Fruit fly (Drosophila melanogaster) whole organism, embryonic: ENCODE data around the gene Sema5c.

ENCODE experiments used
- CG11456 ChIP-seq: fragments of 200-800 bp; sonication (Bioruptor generic); IDR thresholded peaks from 3 replicates; pipeline ENCODE4 v1.3.6; 2022; ENCODE audit warnings: missing biosample characterization, missing genetic modification characterization
- CG12744 ChIP-seq: fragments of 200-800 bp; sonication (Bioruptor generic); optimal IDR thresholded peaks from 2 replicates; lab custom pipeline; 2016; ENCODE audit warnings: missing biosample characterization, missing genetic modification characterization
- CG14860 ChIP-seq: fragments of 200-800 bp; sonication (Bioruptor generic); IDR thresholded peaks from 3 replicates; pipeline ENCODE4 v1.3.6; 2022; ENCODE audit warnings: missing biosample characterization, missing genetic modification characterization; ENCODE audit not compliant: partially characterized antibody
- CG1603 ChIP-seq: fragments of 200-800 bp; sonication (Bioruptor generic); optimal IDR thresholded peaks from 2 replicates; lab custom pipeline; 2019; ENCODE audit warnings: missing biosample characterization, mild to moderate bottlenecking, missing genetic modification characterization, moderate library complexity
- CG17328 ChIP-seq: fragments of 200-800 bp; sonication (Bioruptor generic); IDR thresholded peaks from 2 replicates; pipeline ENCODE4 v1.3.6; 2022; ENCODE audit warnings: missing biosample characterization, missing genetic modification characterization
- CG18599 ChIP-seq: fragments of 200-800 bp; sonication (Bioruptor generic); optimal IDR thresholded peaks from 3 replicates; lab custom pipeline; 2017; ENCODE audit warnings: missing biosample characterization, missing genetic modification characterization, mild to moderate bottlenecking, moderate library complexity, missing genetic modification reagents
- CG18764 ChIP-seq: fragments of 200-800 bp; sonication (Bioruptor generic); optimal IDR thresholded peaks from 3 replicates; lab custom pipeline; 2016; ENCODE audit warnings: missing biosample characterization, missing genetic modification characterization
- CG2120 ChIP-seq: fragments of 200-800 bp; sonication (Bioruptor generic); optimal IDR thresholded peaks from 3 replicates; lab custom pipeline; 2016; ENCODE audit warnings: missing biosample characterization, missing genetic modification characterization
- CG30020 ChIP-seq: fragments of 200-800 bp; optimal IDR thresholded peaks from 2 replicates; lab custom pipeline; 2019; ENCODE audit warnings: missing biosample characterization, mild to moderate bottlenecking, missing genetic modification characterization, moderate library complexity
- CG31224 ChIP-seq: fragments of 200-800 bp; sonication (Bioruptor generic); IDR thresholded peaks from 2 replicates; pipeline ENCODE4 v1.3.6; 2022; ENCODE audit warnings: missing biosample characterization, missing genetic modification characterization
- CG31441 ChIP-seq: fragments of 200-800 bp; sonication (Bioruptor generic); IDR thresholded peaks from 2 replicates; pipeline ENCODE4 v1.3.6; 2022; ENCODE audit warnings: missing biosample characterization, missing genetic modification characterization
- CG32532 ChIP-seq: fragments of 200-800 bp; sonication (Bioruptor generic); IDR thresholded peaks from 2 replicates; pipeline ENCODE4 v1.3.6; 2022; ENCODE audit warnings: missing biosample characterization, missing genetic modification characterization
- CG33557 ChIP-seq: fragments of 200-800 bp; sonication (Bioruptor generic); optimal IDR thresholded peaks from 2 replicates; lab custom pipeline; 2019; ENCODE audit warnings: missing biosample characterization, mild to moderate bottlenecking, missing genetic modification characterization, moderate library complexity
- CG4404 ChIP-seq: fragments of 200-800 bp; sonication (Bioruptor generic); IDR thresholded peaks from 2 replicates; pipeline ENCODE4 v1.3.6; 2022; ENCODE audit warnings: missing biosample characterization, missing genetic modification characterization
- CG9609 ChIP-seq: fragments of 200-800 bp; sonication (Bioruptor generic); optimal IDR thresholded peaks from 3 replicates; lab custom pipeline; 2016; ENCODE audit warnings: missing biosample characterization, missing genetic modification characterization
- CG9932 ChIP-seq: fragments of 200-800 bp; sonication (Bioruptor generic); IDR thresholded peaks from 2 replicates; pipeline ENCODE4 v1.3.6; 2022; ENCODE audit warnings: missing biosample characterization, missing genetic modification characterization
- Camta ChIP-seq: fragments of 200-800 bp; sonication (Bioruptor generic); optimal IDR thresholded peaks from 2 replicates; lab custom pipeline; 2016; ENCODE audit warnings: missing biosample characterization, missing genetic modification characterization
- CkIIα-i1 ChIP-seq: fragments of 200-800 bp; sonication (Bioruptor generic); IDR thresholded peaks from 2 replicates; pipeline ENCODE4 v1.3.6; 2022; ENCODE audit warnings: missing biosample characterization, missing genetic modification characterization
- D ChIP-seq, 2 experiments: fragments of 200-800 bp in 1 of 2; fragments of >200 bp in 1 of 2; sonication (Bioruptor generic) in 1 of 2; optimal IDR thresholded peaks; 2 replicates in 1 of 2; 3 replicates in 1 of 2; lab custom pipeline; 2017; ENCODE audit warnings: mild to moderate bottlenecking in 1 of 2, missing biosample characterization in 1 of 2, missing genetic modification characterization in 1 of 2, missing genetic modification reagents in 1 of 2
- Deaf1 ChIP-seq: fragments of 200-800 bp; optimal IDR thresholded peaks from 3 replicates; lab custom pipeline; 2019; ENCODE audit warnings: missing biosample characterization, mild to moderate bottlenecking, missing genetic modification characterization, moderate library complexity
- Dek ChIP-seq: fragments of 200-800 bp; sonication (Bioruptor generic); optimal IDR thresholded peaks from 3 replicates; lab custom pipeline; 2019; ENCODE audit warnings: missing biosample characterization, mild to moderate bottlenecking, missing genetic modification characterization, moderate library complexity
- Fer1 ChIP-seq: fragments of 200-800 bp; sonication (Bioruptor generic); optimal IDR thresholded peaks from 2 replicates; lab custom pipeline; 2017; ENCODE audit warnings: missing biosample characterization, mild to moderate bottlenecking, missing genetic modification characterization
- Kr ChIP-seq: fragments of 200-800 bp; sonication (Bioruptor generic); optimal IDR thresholded peaks from 2 replicates; lab custom pipeline; 2017; ENCODE audit warnings: missing biosample characterization, mild to moderate bottlenecking, missing genetic modification characterization
- MESR4 ChIP-seq: fragments of 200-800 bp; sonication (Bioruptor generic); optimal IDR thresholded peaks from 2 replicates; lab custom pipeline; 2018; ENCODE audit warnings: missing biosample characterization, mild to moderate bottlenecking, missing genetic modification characterization, moderate library complexity
- NFAT ChIP-seq: fragments of 200-800 bp; sonication (Bioruptor generic); IDR thresholded peaks from 2 replicates; pipeline ENCODE4 v1.3.6; 2022; ENCODE audit warnings: missing biosample characterization, missing genetic modification characterization
- Nf-YB ChIP-seq: fragments of 200-800 bp; sonication (Bioruptor generic); optimal IDR thresholded peaks from 3 replicates; lab custom pipeline; 2019; ENCODE audit warnings: missing biosample characterization, mild to moderate bottlenecking, missing genetic modification characterization, moderate library complexity
- Oaz ChIP-seq: fragments of 200-800 bp; sonication (Bioruptor generic); IDR thresholded peaks from 2 replicates; pipeline ENCODE4 v1.3.6; 2022; ENCODE audit warnings: missing biosample characterization, missing genetic modification characterization
- Side ChIP-seq: fragments of 200-800 bp; sonication (Bioruptor generic); optimal IDR thresholded peaks from 2 replicates; lab custom pipeline; 2016; ENCODE audit warnings: missing biosample characterization, missing genetic modification characterization
- bbx ChIP-seq: fragments of 200-800 bp; sonication (Bioruptor generic); IDR thresholded peaks from 2 replicates; pipeline ENCODE4 v1.3.6; 2022; ENCODE audit warnings: missing biosample characterization, missing genetic modification characterization; ENCODE audit not compliant: partially characterized antibody
- bigmax ChIP-seq: fragments of 200-800 bp; sonication (Bioruptor generic); optimal IDR thresholded peaks from 2 replicates; lab custom pipeline; 2018; ENCODE audit warnings: missing biosample characterization, mild to moderate bottlenecking, missing genetic modification characterization
- bowl ChIP-seq: fragments of 200-800 bp; sonication (Bioruptor generic); IDR thresholded peaks from 2 replicates; pipeline ENCODE4 v1.3.6; 2022; ENCODE audit warnings: missing biosample characterization, missing genetic modification characterization
- ci ChIP-seq: fragments of 200-800 bp; sonication (Bioruptor generic); IDR thresholded peaks from 3 replicates; pipeline ENCODE4 v1.3.6; 2022; ENCODE audit warnings: missing biosample characterization, missing genetic modification characterization
- crc ChIP-seq: fragments of 200-800 bp; sonication (Bioruptor generic); optimal IDR thresholded peaks from 2 replicates; lab custom pipeline; 2016; ENCODE audit warnings: missing biosample characterization, missing genetic modification characterization
- cwo ChIP-seq: fragments of 200-800 bp; sonication (Bioruptor generic); optimal IDR thresholded peaks from 3 replicates; lab custom pipeline; 2017; ENCODE audit warnings: missing biosample characterization, missing genetic modification characterization, mild to moderate bottlenecking, moderate library complexity, missing genetic modification reagents
- dmrt11E ChIP-seq: fragments of 200-800 bp; sonication (Bioruptor generic); optimal IDR thresholded peaks from 3 replicates; lab custom pipeline; 2018; ENCODE audit warnings: missing biosample characterization, mild to moderate bottlenecking, missing genetic modification characterization, moderate library complexity
- dpn ChIP-seq, 2 experiments: fragments of 200-800 bp; sonication (Bioruptor generic); optimal IDR thresholded peaks; 3 replicates each; lab custom pipeline; 2016; ENCODE audit warnings: missing biosample characterization in 2 of 2, missing genetic modification characterization in 2 of 2
- emc ChIP-seq: fragments of 200-800 bp; sonication (Bioruptor generic); optimal IDR thresholded peaks from 2 replicates; lab custom pipeline; 2016; ENCODE audit warnings: missing biosample characterization, missing genetic modification characterization
- exex ChIP-seq: fragments of 200-800 bp; sonication (Bioruptor generic); optimal IDR thresholded peaks from 4 replicates; lab custom pipeline; 2018; ENCODE audit warnings: missing biosample characterization, mild to moderate bottlenecking, missing genetic modification characterization, moderate library complexity
- fd3F ChIP-seq: fragments of 200-800 bp; sonication (Bioruptor generic); optimal IDR thresholded peaks from 2 replicates; lab custom pipeline; 2018; ENCODE audit warnings: missing biosample characterization, mild to moderate bottlenecking, missing genetic modification characterization, moderate library complexity
- fu2 ChIP-seq: fragments of 200-800 bp; sonication (Bioruptor generic); optimal IDR thresholded peaks from 2 replicates; lab custom pipeline; 2016; ENCODE audit warnings: missing biosample characterization, missing genetic modification characterization
- gt ChIP-seq: fragments of 200-800 bp; sonication (Bioruptor generic); IDR thresholded peaks from 2 replicates; pipeline ENCODE4 v1.3.6; 2022; ENCODE audit warnings: missing biosample characterization, missing genetic modification characterization
- insv ChIP-seq, 2 experiments: fragments of 200-800 bp; sonication (Bioruptor generic); optimal IDR thresholded peaks; 3 replicates each; lab custom pipeline; 2016 to 2018; ENCODE audit warnings: missing biosample characterization in 2 of 2, missing genetic modification characterization in 2 of 2
- jigr1 ChIP-seq: fragments of 200-800 bp; sonication (Bioruptor generic); IDR thresholded peaks from 3 replicates; pipeline ENCODE4 v1.3.6; 2022; ENCODE audit warnings: missing biosample characterization, missing genetic modification characterization
- maf-S ChIP-seq: fragments of 200-800 bp; sonication (Bioruptor generic); optimal IDR thresholded peaks from 2 replicates; lab custom pipeline; 2016; ENCODE audit warnings: missing biosample characterization, missing genetic modification characterization
- nmo ChIP-seq: fragments of 200-800 bp; sonication (Bioruptor generic); optimal IDR thresholded peaks from 2 replicates; lab custom pipeline; 2018; ENCODE audit warnings: missing biosample characterization, mild to moderate bottlenecking, missing genetic modification characterization, moderate library complexity
- oc ChIP-seq: fragments of 200-800 bp; sonication (Bioruptor generic); optimal IDR thresholded peaks from 2 replicates; lab custom pipeline; 2018; ENCODE audit warnings: missing biosample characterization, mild to moderate bottlenecking, missing genetic modification characterization, moderate library complexity
- peb ChIP-seq: fragments of 200-800 bp; sonication (Bioruptor generic); IDR thresholded peaks from 2 replicates; pipeline ENCODE4 v1.3.6; 2022; ENCODE audit warnings: missing biosample characterization, missing genetic modification characterization
- run ChIP-seq: fragments of 200-800 bp; sonication (Bioruptor generic); optimal IDR thresholded peaks from 3 replicates; lab custom pipeline; 2018; ENCODE audit warnings: missing biosample characterization, mild to moderate bottlenecking, missing genetic modification characterization
- schlank ChIP-seq: fragments of 200-800 bp; sonication (Bioruptor generic); optimal IDR thresholded peaks from 2 replicates; lab custom pipeline; 2018; ENCODE audit warnings: missing biosample characterization, mild to moderate bottlenecking, missing genetic modification characterization
- tap ChIP-seq: fragments of 200-800 bp; optimal IDR thresholded peaks from 3 replicates; lab custom pipeline; 2019; ENCODE audit warnings: missing biosample characterization, mild to moderate bottlenecking, missing genetic modification characterization, moderate library complexity
- tgo ChIP-seq: fragments of 200-800 bp; sonication (Bioruptor generic); IDR thresholded peaks from 3 replicates; pipeline ENCODE4 v1.3.6; 2022; ENCODE audit warnings: missing biosample characterization, missing genetic modification characterization

Gene Sema5c

DNA sequence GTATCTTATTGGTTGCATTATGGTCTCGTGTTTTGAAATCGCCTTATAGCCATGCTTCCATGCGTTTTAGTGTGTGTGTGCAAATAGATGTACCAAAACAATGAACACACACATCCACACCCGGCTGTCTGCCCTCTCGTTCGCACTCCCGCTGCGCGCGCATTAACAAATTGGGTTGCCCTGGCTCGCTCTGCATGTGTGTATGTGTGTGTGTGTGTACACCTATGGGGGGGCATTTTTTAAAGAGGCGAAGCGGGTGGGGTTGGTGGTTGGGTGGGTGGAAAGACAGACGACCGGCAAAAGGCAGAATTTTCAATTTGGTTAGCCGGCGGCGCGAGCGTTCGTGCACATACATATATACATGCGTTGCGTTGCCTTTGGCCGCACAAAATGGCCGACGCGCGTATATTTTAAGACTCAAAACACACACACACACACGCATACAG, 42.5 kb upstream of the Sema5c start (continued):
- TF ChIP-seq CkIIα-i1 (GFP tag; lab: Robert Waterston, UW) (no peak), Nf-YB (GFP tag; lab: Kevin White, UChicago) (peak; percentile 67), CG18764 (GFP tag; lab: Kevin White, UChicago) (no peak), CG33557 (GFP tag; lab: Kevin White, UChicago) (peak; percentile 36), fd3F (GFP tag; lab: Kevin White, UChicago) (no peak), CG12744 (no peak), jigr1 (no peak), gt (GFP tag; lab: Robert Waterston, UW) (no peak), Fer1 (peak; percentile 63), NFAT (peak; percentile 54; the same call in 1 of the 2 replicates), Oaz (no peak), CG9932 (GFP tag; lab: Robert Waterston, UW) (peak; percentile 32; the same call in 1 of the 2 replicates), bbx (GFP tag; lab: Robert Waterston, UW) (peak; percentile 57; the same call in 1 of the 2 replicates), bowl (GFP tag; lab: Robert Waterston, UW) (no peak), schlank (tag; lab: Kevin White, UChicago) (no peak), ci (GFP tag; lab: Robert Waterston, UW) (peak; percentile 66), CG1603 (tag; lab: Kevin White, UChicago) (peak; percentile 17), CG17328 (GFP tag; lab: Robert Waterston, UW) (no peak), oc (tag; lab: Kevin White, UChicago) (no peak), CG32532 (no peak; the same call in 1 of the 2 replicates), tgo (GFP tag; lab: Robert Waterston, UW) (no peak), dpn (GFP tag; optimal IDR thresholded peaks at IDR 0.05; lab: Kevin White, UChicago) (no peak), cwo (peak; percentile 91), insv (GFP tag; optimal IDR thresholded peaks at IDR 0.05; lab: Kevin White, UChicago) (peak in 1 of 2 experiments; percentile 1), CG4404 (GFP tag; lab: Robert Waterston, UW) (no peak), MESR4 (GFP tag; lab: Kevin White, UChicago) (peak; percentile 60), emc (no peak), CG31224 (GFP tag; lab: Robert Waterston, UW) (no peak), Kr (GFP tag; lab: Kevin White, UChicago) (no peak), peb (GFP tag; lab: Robert Waterston, UW) (no peak), crc (GFP tag; lab: Kevin White, UChicago) (no peak), bigmax (GFP tag; lab: Kevin White, UChicago) (peak; percentile 77), dmrt11E (tag; lab: Kevin White, UChicago) (no peak), Deaf1 (peak; percentile 70), CG18599 (GFP tag; lab: Kevin White, UChicago) (no peak), CG30020 (tag; lab: Kevin White, UChicago) (no peak), run (tag; lab: Kevin White, UChicago) (peak; percentile 13), CG31441 (GFP tag; lab: Robert Waterston, UW) (no peak), maf-S (GFP tag; lab: Kevin White, UChicago) (no peak), tap (tag; lab: Kevin White, UChicago) (no peak), fu2 (no peak), D (optimal IDR thresholded peaks at IDR 0.05; lab: Kevin White, UChicago) (peak; percentile 52), D (GFP tag; optimal IDR thresholded peaks at IDR 0.05; lab: Kevin White, UChicago) (peak; percentile 59), Side (GFP tag; lab: Kevin White, UChicago) (no peak), CG11456 (GFP tag; lab: Robert Waterston, UW) (no peak), Camta (GFP tag; lab: Kevin White, UChicago) (no peak), Dek (tag; lab: Kevin White, UChicago) (peak; percentile 21), CG2120 (GFP tag; lab: Kevin White, UChicago) (peak; percentile 3), nmo (GFP tag; lab: Kevin White, UChicago) (peak; percentile 36), CG14860 (GFP tag; lab: Robert Waterston, UW) (no peak), CG9609 (GFP tag; lab: Kevin White, UChicago) (no peak), exex (peak; percentile 61)
